Worm (Caenorhabditis elegans): Measurements from ENCODE around the gene Y82E9BR.6.

- TF ChIP-seq W03F9.2 (tag; optimal IDR thresholded peaks at IDR 0.05) (no peak), dao-5 (tag; optimal IDR thresholded peaks at IDR 0.05) (no peak), him-1 (tag; optimal IDR thresholded peaks at IDR 0.05) (no peak)
These were observed 36.1 kb downstream of the Y82E9BR.6 start, which contains the start of gene elc-1 for ce11 chrIII:1417090-1417489.

Data from whole organism, L4/young adult.